Worm (Caenorhabditis elegans) whole organism, L3 larva: Measurements from ENCODE around the gene dnj-22.

Experiments used
- aly-2 ChIP-seq: fragments of 150-350 bp; optimal IDR thresholded peaks from 2 replicates; lab custom pipeline; 2014; ENCODE audit warnings: missing biosample characterization, missing genetic modification characterization
- ceh-82 ChIP-seq: fragments of 150-350 bp; optimal IDR thresholded peaks from 2 replicates; lab custom pipeline; 2014; ENCODE audit warnings: missing biosample characterization, missing genetic modification characterization
- egl-5 ChIP-seq: fragments of 150-350 bp; optimal IDR thresholded peaks from 2 replicates; lab custom pipeline; 2017; ENCODE audit warnings: missing biosample characterization, missing genetic modification reagents, missing genetic modification characterization, inconsistent platforms
- fos-1 ChIP-seq: fragments of 150-350 bp; optimal IDR thresholded peaks from 2 replicates; lab custom pipeline; 2014; ENCODE audit warnings: missing biosample characterization, missing genetic modification characterization
- nhr-67 ChIP-seq: fragments of 150-350 bp; optimal IDR thresholded peaks from 2 replicates; lab custom pipeline; 2014; ENCODE audit warnings: missing biosample characterization, missing genetic modification characterization
- pha-4 ChIP-seq: fragments of 150-350 bp; optimal IDR thresholded peaks from 2 replicates; lab custom pipeline; 2014; ENCODE audit warnings: missing biosample characterization, missing genetic modification reagents, missing genetic modification characterization
- tbx-2 ChIP-seq: sonication (generic microtip); optimal IDR thresholded peaks from 2 replicates; lab custom pipeline; 2016; ENCODE audit warnings: mild to moderate bottlenecking, missing genetic modification characterization, missing compliant biosample characterization
- unc-62 ChIP-seq: fragments of 150-350 bp; sonication (generic microtip); optimal IDR thresholded peaks from 4 replicates; lab custom pipeline; 2014; ENCODE audit warnings: missing biosample characterization, missing genetic modification reagents, missing genetic modification characterization
- ztf-11 ChIP-seq: fragments of 150-350 bp; optimal IDR thresholded peaks from 2 replicates; lab custom pipeline; 2014; ENCODE audit warnings: missing biosample characterization, missing genetic modification characterization

DNA sequence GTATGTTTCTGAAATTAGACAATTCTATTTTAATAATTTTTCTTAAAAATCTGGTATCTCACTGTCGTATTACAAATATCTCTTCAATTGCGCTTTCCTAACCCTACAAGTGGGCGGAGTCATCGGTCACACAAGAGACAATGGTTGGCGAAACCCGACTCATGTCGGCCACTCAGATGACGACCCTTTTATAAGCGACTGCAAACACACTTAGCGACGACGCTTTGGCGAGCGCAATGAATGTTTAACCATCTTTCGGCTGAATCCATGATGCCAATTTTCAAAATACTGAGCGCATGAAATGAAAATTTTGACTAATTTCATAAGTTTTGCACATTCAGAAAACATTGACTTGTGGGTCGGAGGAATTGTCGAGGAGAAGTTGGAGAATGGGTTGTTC lies 38.4 kb upstream of the dnj-22 start:
- TF ChIP-seq unc-62 (GFP tag; lab: Kevin White, UChicago) (peak; percentile 90), nhr-67 (tag; lab: Kevin White, UChicago) (peak; percentile 57), fos-1 (tag; lab: Kevin White, UChicago) (no peak), egl-5 (peak; percentile 64), pha-4 (tag; lab: Kevin White, UChicago) (no peak), ceh-82 (tag; lab: Kevin White, UChicago) (peak; percentile 91), ztf-11 (tag; lab: Kevin White, UChicago) (peak; percentile 20), aly-2 (tag; lab: Kevin White, UChicago) (peak; percentile 89), tbx-2 (tag; lab: Kevin White, UChicago) (peak; percentile 96)
